Worm (Caenorhabditis elegans) whole organism, young adult: Measurements from ENCODE around the gene lex-1.

ENCODE experiments used
- F37B4.10 ChIP-seq: fragments of 200-800 bp; sonication (Bioruptor generic); IDR thresholded peaks from 2 replicates; pipeline ENCODE4 v1.3.6; 2022; ENCODE audit warnings: missing genetic modification characterization, missing compliant biosample characterization
- T26A5.8 ChIP-seq: sonication (generic microtip); optimal IDR thresholded peaks from 2 replicates; lab custom pipeline; 2016; ENCODE audit warnings: missing genetic modification characterization, missing compliant biosample characterization
- ama-1 ChIP-seq, 3 experiments: fragments of 150-350 bp in 1 of 3; sonication (generic microtip) in 2 of 3; optimal IDR thresholded peaks; 2 replicates each; lab custom pipeline; 2014 to 2018; ENCODE audit warnings: missing biosample characterization in 2 of 3, missing genetic modification characterization in 2 of 3, missing genetic modification reagents in 2 of 3
- attf-6 ChIP-seq: fragments of 200-800 bp; sonication (Bioruptor generic); IDR thresholded peaks from 2 replicates; pipeline ENCODE4 v1.3.6; 2022; ENCODE audit warnings: missing genetic modification reagents, missing genetic modification characterization, missing compliant biosample characterization
- ets-4 ChIP-seq: fragments of 200-800 bp; sonication (Bioruptor generic); optimal IDR thresholded peaks from 2 replicates; lab custom pipeline; 2018; ENCODE audit warnings: mild to moderate bottlenecking, missing genetic modification characterization, missing compliant biosample characterization
- lin-54 ChIP-seq: fragments of 200-800 bp; sonication (Bioruptor generic); optimal IDR thresholded peaks from 2 replicates; lab custom pipeline; 2018; ENCODE audit warnings: mild to moderate bottlenecking, missing genetic modification characterization, missing compliant biosample characterization
- lsl-1 ChIP-seq: fragments of 200-800 bp; sonication (Bioruptor generic); optimal IDR thresholded peaks from 2 replicates; lab custom pipeline; 2018; ENCODE audit warnings: mild to moderate bottlenecking, missing genetic modification characterization, moderate library complexity, missing compliant biosample characterization
- madf-8 ChIP-seq: fragments of 200-800 bp; sonication (Bioruptor generic); conservative IDR thresholded peaks from 2 replicates; pipeline ENCODE4 v1.3.6; 2022; ENCODE audit warnings: missing genetic modification reagents, missing genetic modification characterization, missing compliant biosample characterization
- nfya-1 ChIP-seq: sonication (generic microtip); optimal IDR thresholded peaks from 2 replicates; lab custom pipeline; 2017; ENCODE audit warnings: antibody characterized with exemption, missing compliant biosample characterization, missing genetic modification characterization, borderline replicate concordance; ENCODE audit not compliant: insufficient read depth
- nhr-90 ChIP-seq: sonication (generic microtip); optimal IDR thresholded peaks from 2 replicates; lab custom pipeline; 2016; ENCODE audit warnings: missing genotype, mild to moderate bottlenecking, missing genetic modification characterization, missing compliant biosample characterization
- snpc-4 ChIP-seq, 5 experiments: fragments of 150-350 bp in 1 of 5; sonication (generic microtip) in 4 of 5; optimal IDR thresholded peaks; 2 replicates each; lab custom pipeline; 2014 to 2018; ENCODE audit warnings: missing genetic modification characterization in 5 of 5, missing biosample characterization in 3 of 5, antibody characterized with exemption in 2 of 5, mild to moderate bottlenecking in 2 of 5, missing compliant biosample characterization in 2 of 5, missing genotype in 2 of 5, moderate library complexity in 2 of 5, missing genetic modification reagents in 1 of 5
- somi-1 ChIP-seq: fragments of 200-800 bp; sonication (Bioruptor generic); optimal IDR thresholded peaks from 2 replicates; lab custom pipeline; 2018; ENCODE audit warnings: mild to moderate bottlenecking, missing genetic modification characterization, missing compliant biosample characterization
- unc-62 ChIP-seq: fragments of 150-350 bp; optimal IDR thresholded peaks from 2 replicates; lab custom pipeline; 2014; ENCODE audit warnings: missing biosample characterization, missing genetic modification reagents, missing genetic modification characterization
- ztf-6 ChIP-seq: fragments of 200-800 bp; sonication (Bioruptor generic); IDR thresholded peaks from 2 replicates; pipeline ENCODE4 v1.3.6; 2022; ENCODE audit warnings: missing genetic modification reagents, missing genetic modification characterization, missing compliant biosample characterization

ce11 chrIV:12052461-12052860, 26.8 kb upstream of the lex-1 start:
- TF ChIP-seq snpc-4 (GFP tag; optimal IDR thresholded peaks at IDR 0.05; lab: Kevin White, UChicago) (no peak), snpc-4 (tag; optimal IDR thresholded peaks at IDR 0.05; lab: Kevin White, UChicago) (no peak), madf-8 (GFP tag; lab: Robert Waterston, UW) (no peak), ama-1 (optimal IDR thresholded peaks at IDR 0.05; lab: Kevin White, UChicago) (no peak), ama-1 (GFP tag; optimal IDR thresholded peaks at IDR 0.05; lab: Kevin White, UChicago) (no peak), somi-1 (GFP tag; lab: Kevin White, UChicago) (no peak), ztf-6 (no peak), nfya-1 (tag; lab: Kevin White, UChicago) (no peak), lin-54 (GFP tag; lab: Kevin White, UChicago) (no peak), unc-62 (GFP tag; lab: Kevin White, UChicago) (no peak), T26A5.8 (no peak), ets-4 (no peak), F37B4.10 (no peak), lsl-1 (GFP tag; lab: Kevin White, UChicago) (no peak), nhr-90 (tag; lab: Kevin White, UChicago) (no peak), attf-6 (GFP tag; lab: Robert Waterston, UW) (no peak)
